Fruit fly (Drosophila melanogaster) whole organism, embryonic: ENCODE results near the gene CG15213.
A peak's percentile ranks its signal among the peaks of the same experiment; 100 is the strongest.

Source experiments
- Atf-2 ChIP-seq: fragments of 200-800 bp; sonication (Bioruptor generic); optimal IDR thresholded peaks from 2 replicates; lab custom pipeline; 2016; ENCODE audit warnings: missing biosample characterization, missing genetic modification characterization
- Awh ChIP-seq: fragments of 200-800 bp; sonication (Bioruptor generic); IDR thresholded peaks from 2 replicates; pipeline ENCODE4, ENCODE4 v1.3.6; 2022; ENCODE audit warnings: missing biosample characterization, missing genetic modification characterization
- BEAF-32 ChIP-seq: fragments of 200-800 bp; sonication (Bioruptor generic); optimal IDR thresholded peaks from 3 replicates; lab custom pipeline; 2017; ENCODE audit warnings: missing biosample characterization, missing genetic modification characterization, mild to moderate bottlenecking, moderate library complexity, missing genetic modification reagents
- BtbVII ChIP-seq: fragments of 200-800 bp; sonication (Bioruptor generic); optimal IDR thresholded peaks from 3 replicates; lab custom pipeline; 2017; ENCODE audit warnings: missing biosample characterization, mild to moderate bottlenecking, missing genetic modification characterization
- CG10565 ChIP-seq: fragments of 200-800 bp; sonication (Bioruptor generic); optimal IDR thresholded peaks from 3 replicates; lab custom pipeline; 2016; ENCODE audit warnings: missing biosample characterization, mild to moderate bottlenecking, missing genetic modification characterization
- CG11085 ChIP-seq: fragments of 200-800 bp; sonication (Bioruptor generic); IDR thresholded peaks from 2 replicates; pipeline ENCODE4 v1.3.6; 2022; ENCODE audit warnings: missing biosample characterization, missing genetic modification characterization
- CG11093 ChIP-seq: fragments of 200-800 bp; sonication (Bioruptor generic); IDR thresholded peaks from 3 replicates; pipeline ENCODE4 v1.3.6; 2022; ENCODE audit warnings: missing biosample characterization, missing genetic modification characterization
- CG12659 ChIP-seq: fragments of 200-800 bp; sonication (Bioruptor generic); optimal IDR thresholded peaks from 3 replicates; lab custom pipeline; 2017; ENCODE audit warnings: mild to moderate bottlenecking, missing biosample characterization, missing genetic modification reagents, missing genetic modification characterization
- CG13624 ChIP-seq: fragments of 200-800 bp; sonication (Bioruptor generic); optimal IDR thresholded peaks from 2 replicates; lab custom pipeline; 2016; ENCODE audit warnings: missing biosample characterization, missing genetic modification characterization
- CG15073 ChIP-seq: fragments of 200-800 bp; sonication (Bioruptor generic); optimal IDR thresholded peaks from 2 replicates; lab custom pipeline; 2016; ENCODE audit warnings: missing biosample characterization, missing genetic modification characterization
- CG1602 ChIP-seq: fragments of 200-800 bp; sonication (Bioruptor generic); optimal IDR thresholded peaks from 3 replicates; lab custom pipeline; 2016; ENCODE audit warnings: missing biosample characterization, missing genetic modification characterization
- CG17361 ChIP-seq: fragments of 200-800 bp; sonication (Bioruptor generic); IDR thresholded peaks from 3 replicates; pipeline ENCODE4 v1.3.6; 2022; ENCODE audit warnings: missing biosample characterization, missing genetic modification characterization
- CG17802 ChIP-seq: fragments of 200-800 bp; sonication (Bioruptor generic); optimal IDR thresholded peaks from 2 replicates; lab custom pipeline; 2018; ENCODE audit warnings: missing biosample characterization, mild to moderate bottlenecking, missing genetic modification characterization, moderate library complexity
- CG34224 ChIP-seq: fragments of 200-800 bp; sonication (Bioruptor generic); IDR thresholded peaks from 3 replicates; pipeline ENCODE4 v1.3.6; 2022; ENCODE audit warnings: missing biosample characterization, missing genetic modification characterization; ENCODE audit not compliant: partially characterized antibody
- CG4328 ChIP-seq: fragments of 200-800 bp; sonication (Bioruptor generic); optimal IDR thresholded peaks from 3 replicates; lab custom pipeline; 2017; ENCODE audit warnings: missing biosample characterization, missing genetic modification reagents, missing genetic modification characterization
- CG4707 ChIP-seq: fragments of 200-800 bp; sonication (Bioruptor generic); optimal IDR thresholded peaks from 2 replicates; lab custom pipeline; 2018; ENCODE audit warnings: missing biosample characterization, mild to moderate bottlenecking, missing genetic modification characterization, moderate library complexity
- CG4854 ChIP-seq: fragments of 200-800 bp; sonication (Bioruptor generic); optimal IDR thresholded peaks from 2 replicates; lab custom pipeline; 2016; ENCODE audit warnings: missing biosample characterization, missing genetic modification characterization, inconsistent platforms
- CG6175 ChIP-seq: fragments of 200-800 bp; sonication (Bioruptor generic); IDR thresholded peaks from 3 replicates; pipeline ENCODE4 v1.3.6; 2022; ENCODE audit warnings: missing biosample characterization, missing genetic modification characterization
- CG7928 ChIP-seq: fragments of 200-800 bp; sonication (Bioruptor generic); optimal IDR thresholded peaks from 2 replicates; lab custom pipeline; 2017; ENCODE audit warnings: missing biosample characterization, mild to moderate bottlenecking, missing genetic modification characterization
- CG7987 ChIP-seq: fragments of 200-800 bp; sonication (Bioruptor generic); optimal IDR thresholded peaks from 2 replicates; lab custom pipeline; 2018; ENCODE audit warnings: missing biosample characterization, mild to moderate bottlenecking, missing genetic modification characterization, moderate library complexity
- CG8388 ChIP-seq: fragments of 200-800 bp; sonication (Bioruptor generic); optimal IDR thresholded peaks from 2 replicates; lab custom pipeline; 2019; ENCODE audit warnings: missing biosample characterization, mild to moderate bottlenecking, missing genetic modification characterization, moderate library complexity
- CG8924 ChIP-seq: fragments of 200-800 bp; optimal IDR thresholded peaks from 3 replicates; lab custom pipeline; 2019; ENCODE audit warnings: missing biosample characterization, mild to moderate bottlenecking, missing genetic modification characterization, moderate library complexity
- CG9609 ChIP-seq: fragments of 200-800 bp; sonication (Bioruptor generic); optimal IDR thresholded peaks from 3 replicates; lab custom pipeline; 2016; ENCODE audit warnings: missing biosample characterization, missing genetic modification characterization
- D ChIP-seq, 2 experiments: fragments of 200-800 bp in 1 of 2; fragments of >200 bp in 1 of 2; sonication (Bioruptor generic) in 1 of 2; optimal IDR thresholded peaks; 2 replicates in 1 of 2; 3 replicates in 1 of 2; lab custom pipeline; 2017; ENCODE audit warnings: mild to moderate bottlenecking in 1 of 2, missing biosample characterization in 1 of 2, missing genetic modification characterization in 1 of 2, missing genetic modification reagents in 1 of 2
- ERR ChIP-seq: fragments of 200-800 bp; sonication (Bioruptor generic); optimal IDR thresholded peaks from 2 replicates; lab custom pipeline; 2016; ENCODE audit warnings: missing biosample characterization, missing genetic modification characterization
- Eip74EF ChIP-seq, 2 experiments: fragments of 200-800 bp in 1 of 2; fragments of >200 bp in 1 of 2; sonication (Bioruptor generic) in 1 of 2; optimal IDR thresholded peaks; 2 replicates each; lab custom pipeline; 2017 to 2019; ENCODE audit warnings: missing biosample characterization in 2 of 2, missing genetic modification characterization in 2 of 2, mild to moderate bottlenecking in 1 of 2, moderate library complexity in 1 of 2
- Fer3 ChIP-seq: fragments of 200-800 bp; sonication (Bioruptor generic); optimal IDR thresholded peaks from 2 replicates; lab custom pipeline; 2018; ENCODE audit warnings: missing biosample characterization, mild to moderate bottlenecking, missing genetic modification characterization, moderate library complexity
- H15 ChIP-seq: fragments of 200-800 bp; sonication (Bioruptor generic); IDR thresholded peaks from 3 replicates; pipeline ENCODE4 v1.3.6; 2022; ENCODE audit warnings: missing biosample characterization, missing genetic modification characterization
- HLHmδ ChIP-seq: fragments of 200-800 bp; sonication (Bioruptor generic); optimal IDR thresholded peaks from 2 replicates; lab custom pipeline; 2018; ENCODE audit warnings: missing biosample characterization, mild to moderate bottlenecking, missing genetic modification characterization, moderate library complexity
- HmgZ ChIP-seq: fragments of 200-800 bp; sonication (Bioruptor generic); optimal IDR thresholded peaks from 2 replicates; lab custom pipeline; 2018; ENCODE audit warnings: missing biosample characterization, mild to moderate bottlenecking, missing genetic modification characterization
- Mad ChIP-seq: fragments of 200-800 bp; sonication (Bioruptor generic); optimal IDR thresholded peaks from 2 replicates; lab custom pipeline; 2016; ENCODE audit warnings: missing biosample characterization, missing genetic modification characterization
- Mes4 ChIP-seq: fragments of 200-800 bp; sonication (Bioruptor generic); optimal IDR thresholded peaks from 2 replicates; lab custom pipeline; 2016; ENCODE audit warnings: missing biosample characterization, missing genetic modification characterization
- Nf-YC ChIP-seq: fragments of 200-800 bp; optimal IDR thresholded peaks from 3 replicates; lab custom pipeline; 2019; ENCODE audit warnings: missing biosample characterization, mild to moderate bottlenecking, missing genetic modification characterization, moderate library complexity
- Ptx1 ChIP-seq: fragments of 200-800 bp; sonication (Bioruptor generic); IDR thresholded peaks from 2 replicates; pipeline ENCODE4 v1.3.6; 2022; ENCODE audit warnings: missing biosample characterization, missing genetic modification characterization
- Side ChIP-seq: fragments of 200-800 bp; sonication (Bioruptor generic); optimal IDR thresholded peaks from 2 replicates; lab custom pipeline; 2016; ENCODE audit warnings: missing biosample characterization, missing genetic modification characterization
- Six4 ChIP-seq: fragments of 200-800 bp; sonication (Bioruptor generic); optimal IDR thresholded peaks from 2 replicates; lab custom pipeline; 2016; ENCODE audit warnings: missing biosample characterization, missing genetic modification characterization
- ac ChIP-seq: fragments of 200-800 bp; sonication (Bioruptor generic); optimal IDR thresholded peaks from 3 replicates; lab custom pipeline; 2017; ENCODE audit warnings: missing biosample characterization, mild to moderate bottlenecking, missing genetic modification characterization
- bigmax ChIP-seq: fragments of 200-800 bp; sonication (Bioruptor generic); optimal IDR thresholded peaks from 2 replicates; lab custom pipeline; 2018; ENCODE audit warnings: missing biosample characterization, mild to moderate bottlenecking, missing genetic modification characterization
- gem ChIP-seq: fragments of 200-800 bp; sonication (Bioruptor generic); optimal IDR thresholded peaks from 2 replicates; lab custom pipeline; 2019; ENCODE audit warnings: missing biosample characterization, mild to moderate bottlenecking, missing genetic modification characterization, moderate library complexity
- gro ChIP-seq: fragments of 200-800 bp; sonication (Bioruptor generic); optimal IDR thresholded peaks from 2 replicates; lab custom pipeline; 2016; ENCODE audit warnings: missing biosample characterization, missing genetic modification characterization
- ind ChIP-seq: fragments of 200-800 bp; sonication (Bioruptor generic); optimal IDR thresholded peaks from 3 replicates; lab custom pipeline; 2016; ENCODE audit warnings: missing biosample characterization, missing genetic modification characterization
- lmd ChIP-seq: fragments of 200-800 bp; sonication (Bioruptor generic); IDR thresholded peaks from 2 replicates; pipeline ENCODE4 v1.3.6; 2022; ENCODE audit warnings: missing biosample characterization, missing genetic modification characterization
- nom ChIP-seq: fragments of 200-800 bp; sonication (Bioruptor generic); optimal IDR thresholded peaks from 2 replicates; lab custom pipeline; 2017; ENCODE audit warnings: missing biosample characterization, missing genetic modification characterization, mild to moderate bottlenecking, moderate library complexity, missing genetic modification reagents
- p53 ChIP-seq: fragments of 200-800 bp; sonication (Bioruptor generic); optimal IDR thresholded peaks from 2 replicates; lab custom pipeline; 2016; ENCODE audit warnings: missing biosample characterization, missing genetic modification characterization
- pnt ChIP-seq: fragments of 200-800 bp; sonication (Bioruptor generic); optimal IDR thresholded peaks from 3 replicates; lab custom pipeline; 2016; ENCODE audit warnings: missing biosample characterization, missing genetic modification characterization
- so ChIP-seq: fragments of 200-800 bp; sonication (Bioruptor generic); IDR thresholded peaks from 3 replicates; pipeline ENCODE4 v1.3.6; 2022; ENCODE audit warnings: missing biosample characterization, missing genetic modification characterization
- stc ChIP-seq: fragments of 200-800 bp; sonication (Bioruptor generic); IDR thresholded peaks from 2 replicates; pipeline ENCODE4 v1.3.6; 2022; ENCODE audit warnings: missing biosample characterization, missing genetic modification characterization
- toy ChIP-seq: fragments of 200-800 bp; sonication (Bioruptor generic); IDR thresholded peaks from 2 replicates; pipeline ENCODE4 v1.3.6; 2022; ENCODE audit warnings: missing biosample characterization, missing genetic modification characterization
- wdn ChIP-seq: fragments of 200-800 bp; sonication (Bioruptor generic); IDR thresholded peaks from 2 replicates; pipeline ENCODE4 v1.3.6; 2022; ENCODE audit warnings: missing biosample characterization, missing genetic modification characterization

CG15213 gene

dm6 chr3L:5133704-5134430, 847 bp upstream of the CG15213 start, which contains the start of gene Yod1 (continued):
- TF ChIP-seq CG12659 (GFP tag; lab: Kevin White, UChicago) (peak; percentile 57), CG8388 (GFP tag; lab: Kevin White, UChicago) (no peak), CG10565 (GFP tag; lab: Kevin White, UChicago) (no peak), Side (GFP tag; lab: Kevin White, UChicago) (no peak), stc (GFP tag; lab: Robert Waterston, UW) (no peak), CG4707 (GFP tag; lab: Kevin White, UChicago) (no peak), CG17361 (GFP tag; lab: Robert Waterston, UW) (peak; percentile 32; the same call in 1 of the 3 replicates), BEAF-32 (GFP tag; lab: Kevin White, UChicago) (peak; percentile 68), CG9609 (GFP tag; lab: Kevin White, UChicago) (no peak), Six4 (no peak), H15 (GFP tag; lab: Robert Waterston, UW) (no peak), so (no peak), Ptx1 (GFP tag; lab: Robert Waterston, UW) (no peak), Mad (GFP tag; lab: Kevin White, UChicago) (no peak), CG4854 (GFP tag; lab: Kevin White, UChicago) (no peak), wdn (GFP tag; lab: Robert Waterston, UW) (no peak), ind (GFP tag; lab: Kevin White, UChicago) (no peak), ac (GFP tag; lab: Kevin White, UChicago) (no peak), CG11085 (GFP tag; lab: Robert Waterston, UW) (no peak), CG11093 (GFP tag; lab: Robert Waterston, UW) (no peak), CG17802 (no peak), CG13624 (GFP tag; lab: Kevin White, UChicago) (no peak), Awh (GFP tag; lab: Robert Waterston, UW) (no peak), Fer3 (tag; lab: Kevin White, UChicago) (no peak), HmgZ (tag; lab: Kevin White, UChicago) (peak; percentile 25), CG7987 (GFP tag; lab: Kevin White, UChicago) (no peak), CG8924 (tag; lab: Kevin White, UChicago) (peak; percentile 40), CG1602 (GFP tag; lab: Kevin White, UChicago) (no peak), BtbVII (no peak), CG4328 (GFP tag; lab: Kevin White, UChicago) (no peak), CG6175 (GFP tag; lab: Robert Waterston, UW) (no peak), CG34224 (GFP tag; lab: Robert Waterston, UW) (peak; percentile 87), ERR (GFP tag; lab: Kevin White, UChicago) (no peak), gro (no peak), nom (GFP tag; lab: Kevin White, UChicago) (peak; percentile 2), toy (no peak), HLHmδ (no peak), Eip74EF (GFP tag; optimal IDR thresholded peaks at IDR 0.05; lab: Kevin White, UChicago) (no peak), Mes4 (GFP tag; lab: Kevin White, UChicago) (no peak), bigmax (GFP tag; lab: Kevin White, UChicago) (no peak), lmd (GFP tag; lab: Robert Waterston, UW) (no peak), Nf-YC (tag; lab: Kevin White, UChicago) (peak; percentile 17), CG7928 (GFP tag; lab: Kevin White, UChicago) (no peak), Atf-2 (no peak), gem (tag; lab: Kevin White, UChicago) (peak; percentile 18), p53 (GFP tag; lab: Kevin White, UChicago) (no peak), CG15073 (GFP tag; lab: Kevin White, UChicago) (no peak), D (optimal IDR thresholded peaks at IDR 0.05; lab: Kevin White, UChicago) (no peak), D (GFP tag; optimal IDR thresholded peaks at IDR 0.05; lab: Kevin White, UChicago) (no peak), pnt (no peak)
